Fruit fly (Drosophila melanogaster) whole organism, prepupa: Measurements from ENCODE around the gene PGRP-LD.

ENCODE experiments used
- Blimp-1 ChIP-seq: fragments of 200-800 bp; sonication (Bioruptor generic); optimal IDR thresholded peaks from 3 replicates; lab custom pipeline; 2017; ENCODE audit warnings: missing biosample characterization, missing genetic modification characterization, mild to moderate bottlenecking, moderate library complexity, missing genetic modification reagents
- CG10631 ChIP-seq: fragments of 200-800 bp; sonication (Bioruptor generic); optimal IDR thresholded peaks from 2 replicates; lab custom pipeline; 2016; ENCODE audit warnings: missing biosample characterization, missing genetic modification characterization
- CG10669 ChIP-seq: fragments of 200-800 bp; sonication (Bioruptor generic); optimal IDR thresholded peaks from 3 replicates; lab custom pipeline; 2018; ENCODE audit warnings: missing biosample characterization, mild to moderate bottlenecking, missing genetic modification characterization, moderate library complexity
- CG11294 ChIP-seq: fragments of 200-800 bp; sonication (Bioruptor generic); IDR thresholded peaks from 2 replicates; pipeline ENCODE4 v1.3.6; 2022; ENCODE audit warnings: missing biosample characterization, missing genetic modification characterization
- CG11762 ChIP-seq: fragments of 200-800 bp; sonication (Bioruptor generic); optimal IDR thresholded peaks from 3 replicates; lab custom pipeline; 2016; ENCODE audit warnings: missing biosample characterization, missing genetic modification characterization; ENCODE audit not compliant: insufficient read depth
- CG11902 ChIP-seq: fragments of 200-800 bp; sonication (Bioruptor generic); optimal IDR thresholded peaks from 3 replicates; lab custom pipeline; 2016; ENCODE audit warnings: missing biosample characterization, missing genetic modification characterization
- CG15336 ChIP-seq: fragments of 200-800 bp; sonication (Bioruptor generic); IDR thresholded peaks from 2 replicates; pipeline ENCODE4 v1.3.6; 2022; ENCODE audit warnings: missing biosample characterization, missing genetic modification characterization
- CG16779 ChIP-seq: fragments of 200-800 bp; sonication (Bioruptor generic); optimal IDR thresholded peaks from 3 replicates; lab custom pipeline; 2017; ENCODE audit warnings: missing biosample characterization, mild to moderate bottlenecking, missing genetic modification characterization
- CG3032 ChIP-seq: fragments of 200-800 bp; optimal IDR thresholded peaks from 2 replicates; lab custom pipeline; 2019; ENCODE audit warnings: missing biosample characterization, mild to moderate bottlenecking, missing genetic modification characterization, moderate library complexity
- CG34406 ChIP-seq: fragments of 200-800 bp; sonication (Bioruptor generic); optimal IDR thresholded peaks from 3 replicates; lab custom pipeline; 2016; ENCODE audit warnings: missing biosample characterization, missing genetic modification characterization
- CG4318 ChIP-seq: fragments of 200-800 bp; sonication (Bioruptor generic); optimal IDR thresholded peaks from 3 replicates; lab custom pipeline; 2017; ENCODE audit warnings: missing biosample characterization, mild to moderate bottlenecking, missing genetic modification characterization
- CG6163 ChIP-seq: fragments of 200-800 bp; sonication (Bioruptor generic); IDR thresholded peaks from 3 replicates; pipeline ENCODE4 v1.3.6; 2022; ENCODE audit warnings: missing biosample characterization, missing genetic modification characterization
- CG6792 ChIP-seq: fragments of 200-800 bp; sonication (Bioruptor generic); optimal IDR thresholded peaks from 3 replicates; lab custom pipeline; 2016; ENCODE audit warnings: missing biosample characterization, missing genetic modification characterization
- CG6808 ChIP-seq: fragments of 200-800 bp; sonication (Bioruptor generic); optimal IDR thresholded peaks from 3 replicates; lab custom pipeline; 2017; ENCODE audit warnings: missing biosample characterization, missing genetic modification characterization, mild to moderate bottlenecking, moderate library complexity, missing genetic modification reagents
- CG6854 ChIP-seq: fragments of 200-800 bp; sonication (Bioruptor generic); optimal IDR thresholded peaks from 2 replicates; lab custom pipeline; 2017; ENCODE audit warnings: missing biosample characterization, mild to moderate bottlenecking, missing genetic modification characterization
- CG7368 ChIP-seq: fragments of 200-800 bp; sonication (Bioruptor generic); optimal IDR thresholded peaks from 3 replicates; lab custom pipeline; 2016; ENCODE audit warnings: missing biosample characterization, missing genetic modification characterization
- CG8119 ChIP-seq: fragments of 200-800 bp; sonication (Bioruptor generic); IDR thresholded peaks from 3 replicates; pipeline ENCODE4 v1.3.6; 2022; ENCODE audit warnings: missing biosample characterization, missing genetic modification characterization
- CG8632 ChIP-seq: fragments of 200-800 bp; sonication (Bioruptor generic); optimal IDR thresholded peaks from 3 replicates; lab custom pipeline; 2016; ENCODE audit warnings: missing biosample characterization, missing genetic modification characterization
- Eip75B ChIP-seq: fragments of 200-800 bp; sonication (Bioruptor generic); optimal IDR thresholded peaks from 3 replicates; lab custom pipeline; 2016; ENCODE audit warnings: missing biosample characterization, missing genetic modification characterization
- Eip78C ChIP-seq: fragments of 200-800 bp; sonication (Bioruptor generic); peaks from one replicate; lab custom pipeline; 2016; ENCODE audit warnings: missing biosample characterization, missing genetic modification characterization
- Gug ChIP-seq: fragments of 200-800 bp; sonication (Bioruptor generic); IDR thresholded peaks from 2 replicates; pipeline ENCODE4 v1.3.6; 2022; ENCODE audit warnings: missing biosample characterization, missing genetic modification characterization
- Hr38 ChIP-seq: sonication (Bioruptor generic); optimal IDR thresholded peaks from 2 replicates; lab custom pipeline; 2016; ENCODE audit warnings: missing biosample characterization, missing genetic modification characterization
- Hr39 ChIP-seq: fragments of 200-800 bp; sonication (Bioruptor generic); optimal IDR thresholded peaks from 2 replicates; lab custom pipeline; 2016; ENCODE audit warnings: missing biosample characterization, missing genetic modification characterization
- Hr4 ChIP-seq: fragments of 200-800 bp; sonication (Bioruptor generic); optimal IDR thresholded peaks from 3 replicates; lab custom pipeline; 2016; ENCODE audit warnings: missing biosample characterization, missing genetic modification characterization
- Met ChIP-seq: fragments of 200-800 bp; sonication (Bioruptor generic); optimal IDR thresholded peaks from 3 replicates; lab custom pipeline; 2016; ENCODE audit warnings: missing biosample characterization, missing genetic modification characterization
- OdsH ChIP-seq: fragments of 200-800 bp; sonication (Bioruptor generic); optimal IDR thresholded peaks from 3 replicates; lab custom pipeline; 2016; ENCODE audit warnings: missing biosample characterization, missing genetic modification characterization
- Smox ChIP-seq: fragments of 200-800 bp; sonication (Bioruptor generic); optimal IDR thresholded peaks from 3 replicates; lab custom pipeline; 2016; ENCODE audit warnings: missing biosample characterization, missing genetic modification characterization
- Sox102F ChIP-seq: fragments of 200-800 bp; sonication (Bioruptor generic); optimal IDR thresholded peaks from 2 replicates; lab custom pipeline; 2016; ENCODE audit warnings: missing biosample characterization, mild to moderate bottlenecking, missing genetic modification characterization
- Sox14 ChIP-seq: fragments of 200-800 bp; sonication (Bioruptor generic); optimal IDR thresholded peaks from 3 replicates; lab custom pipeline; 2016; ENCODE audit warnings: missing biosample characterization, missing genetic modification characterization
- achi ChIP-seq: fragments of 200-800 bp; sonication (Bioruptor generic); optimal IDR thresholded peaks from 3 replicates; lab custom pipeline; 2016; ENCODE audit warnings: missing biosample characterization, missing genetic modification characterization
- acj6 ChIP-seq: fragments of 200-800 bp; sonication (Bioruptor generic); optimal IDR thresholded peaks from 3 replicates; lab custom pipeline; 2016; ENCODE audit warnings: missing biosample characterization, missing genetic modification characterization
- cyc ChIP-seq: fragments of 200-800 bp; sonication (Bioruptor generic); optimal IDR thresholded peaks from 3 replicates; lab custom pipeline; 2016; ENCODE audit warnings: missing biosample characterization, missing genetic modification characterization
- dsx ChIP-seq: fragments of 200-800 bp; optimal IDR thresholded peaks from 3 replicates; lab custom pipeline; 2019; ENCODE audit warnings: missing biosample characterization, mild to moderate bottlenecking, missing genetic modification characterization, moderate library complexity; ENCODE audit not compliant: poor library complexity, severe bottlenecking
- eg ChIP-seq: fragments of 200-800 bp; sonication (Bioruptor generic); IDR thresholded peaks from 3 replicates; pipeline ENCODE4 v1.3.6; 2022; ENCODE audit warnings: missing biosample characterization, missing genetic modification characterization
- fkh ChIP-seq: fragments of 200-800 bp; sonication (Bioruptor generic); optimal IDR thresholded peaks from 3 replicates; lab custom pipeline; 2017; ENCODE audit warnings: missing biosample characterization, mild to moderate bottlenecking, missing genetic modification characterization, moderate library complexity
- lz ChIP-seq: fragments of 200-800 bp; sonication (Bioruptor generic); optimal IDR thresholded peaks from 3 replicates; lab custom pipeline; 2016; ENCODE audit warnings: missing biosample characterization, missing genetic modification characterization
- salr ChIP-seq, 2 experiments: fragments of 200-800 bp; sonication (Bioruptor generic); optimal IDR thresholded peaks; 3 replicates each; lab custom pipeline; 2016 to 2018; ENCODE audit warnings: missing biosample characterization in 2 of 2, missing genetic modification characterization in 2 of 2, mild to moderate bottlenecking in 1 of 2
- spab ChIP-seq: fragments of 200-800 bp; sonication (Bioruptor generic); optimal IDR thresholded peaks from 2 replicates; lab custom pipeline; 2017; ENCODE audit warnings: missing biosample characterization, mild to moderate bottlenecking, missing genetic modification characterization, missing genetic modification reagents
- ss ChIP-seq, 2 experiments: fragments of 200-800 bp; sonication (Bioruptor generic); optimal IDR thresholded peaks; 2 replicates in 1 of 2; 3 replicates in 1 of 2; lab custom pipeline; 2017 to 2018; ENCODE audit warnings: mild to moderate bottlenecking in 2 of 2, missing biosample characterization in 2 of 2, missing genetic modification characterization in 2 of 2, moderate library complexity in 1 of 2
- svp ChIP-seq: fragments of 200-800 bp; sonication (Bioruptor generic); peaks from one replicate; lab custom pipeline; 2016; ENCODE audit warnings: missing biosample characterization, missing genetic modification characterization
- topi ChIP-seq: fragments of 200-800 bp; sonication (Bioruptor generic); optimal IDR thresholded peaks from 3 replicates; lab custom pipeline; 2016; ENCODE audit warnings: missing biosample characterization, missing genetic modification characterization

The PGRP-LD gene

DNA sequence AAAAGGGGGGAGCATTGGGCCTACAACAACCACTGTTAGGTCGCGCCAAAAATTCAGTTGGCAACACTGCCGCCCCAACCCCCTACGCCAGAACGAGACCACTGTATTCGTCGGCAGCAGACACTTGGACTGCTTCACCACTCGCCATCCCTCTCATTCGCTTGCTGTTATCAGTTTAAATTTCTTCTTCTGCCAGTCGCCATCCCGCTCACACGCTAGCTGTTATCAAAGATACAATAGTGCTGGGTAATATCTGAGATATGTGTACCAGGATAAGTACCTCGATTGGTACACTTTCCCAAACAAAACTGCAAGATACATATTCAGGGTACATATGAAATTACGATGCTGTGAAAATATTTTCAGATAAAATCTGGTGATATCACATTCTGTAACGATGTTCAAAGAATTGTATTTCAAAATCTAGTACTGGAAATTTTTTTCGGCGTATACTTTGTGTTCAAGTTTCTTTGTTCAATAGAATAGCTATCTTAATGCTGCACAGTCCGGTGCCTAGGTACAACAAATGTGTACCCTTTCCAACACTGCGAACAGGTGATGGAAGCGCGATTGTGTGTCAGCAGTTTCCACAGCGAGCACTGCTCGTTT lies 8.9 kb upstream of the PGRP-LD start (continued):
- peak; percentile 86 for TF ChIP-seq cyc (GFP tag; lab: Kevin White, UChicago)
- no peak for TF ChIP-seq CG10669 (GFP tag; lab: Kevin White, UChicago)
- no peak for TF ChIP-seq CG16779 (tag; lab: Kevin White, UChicago)
- TF ChIP-seq fkh (GFP tag; lab: Kevin White, UChicago), result peak; percentile 47
- peak; percentile 88 for TF ChIP-seq achi
- peak; percentile 96 for TF ChIP-seq Sox14 (GFP tag; lab: Kevin White, UChicago)
- peak; percentile 98 for TF ChIP-seq Eip78C (GFP tag; lab: Kevin White, UChicago)
- peak; percentile 29; the same call in 1 of the 2 replicates for TF ChIP-seq Gug (GFP tag; lab: Robert Waterston, UW)
- TF ChIP-seq topi (GFP tag; lab: Kevin White, UChicago), result peak; percentile 89
- no peak for TF ChIP-seq Smox (GFP tag; lab: Kevin White, UChicago)
- TF ChIP-seq spab, result no peak
- peak; percentile 89 for TF ChIP-seq lz (GFP tag; lab: Kevin White, UChicago)
- no peak for TF ChIP-seq OdsH (GFP tag; lab: Kevin White, UChicago)
- peak; percentile 68 for TF ChIP-seq CG11902
- peak; percentile 86 for TF ChIP-seq CG8632 (GFP tag; lab: Kevin White, UChicago)
- TF ChIP-seq Hr4, result no peak
- TF ChIP-seq CG4318 (GFP tag; lab: Kevin White, UChicago), result no peak
- TF ChIP-seq Hr38 (GFP tag; lab: Kevin White, UChicago), result no peak
- peak; percentile 82 for TF ChIP-seq CG3032
- peak; percentile 93 for TF ChIP-seq svp (GFP tag; lab: Kevin White, UChicago)
- TF ChIP-seq CG6163 (GFP tag; lab: Robert Waterston, UW), result peak; percentile 60; the same call in 2 of the 3 replicates
- TF ChIP-seq Met (GFP tag; lab: Kevin White, UChicago), result no peak
- TF ChIP-seq CG11762, result peak; percentile 80
- peak; percentile 54 for TF ChIP-seq CG6854
- TF ChIP-seq dsx (GFP tag; lab: Kevin White, UChicago), result peak; percentile 78
- peak; percentile 86 for TF ChIP-seq CG10631 (GFP tag; lab: Kevin White, UChicago)
- TF ChIP-seq CG6792 (GFP tag; lab: Kevin White, UChicago), result peak; percentile 85
- TF ChIP-seq Blimp-1 (GFP tag; lab: Kevin White, UChicago), result no peak
- peak; percentile 74 for TF ChIP-seq CG15336 (GFP tag; lab: Robert Waterston, UW)
- TF ChIP-seq eg (GFP tag; lab: Robert Waterston, UW), result peak; percentile 73
- TF ChIP-seq CG6808 (GFP tag; lab: Kevin White, UChicago), result no peak
- TF ChIP-seq Hr39 (GFP tag; lab: Kevin White, UChicago), result peak; percentile 85
- peak; percentile 82 for TF ChIP-seq CG8119 (GFP tag; lab: Robert Waterston, UW)
- TF ChIP-seq salr (GFP tag; optimal IDR thresholded peaks at IDR 0.05; lab: Kevin White, UChicago), result peak in 1 of 2 experiments; percentile 74
- peak; percentile 89 for TF ChIP-seq acj6 (GFP tag; lab: Kevin White, UChicago)
- TF ChIP-seq Sox102F (GFP tag; lab: Kevin White, UChicago), result no peak
- TF ChIP-seq Eip75B, result no peak
- TF ChIP-seq ss (GFP tag; optimal IDR thresholded peaks at IDR 0.05; lab: Kevin White, UChicago), result no peak
- no peak for TF ChIP-seq CG7368 (GFP tag; lab: Kevin White, UChicago)
- peak; percentile 80 for TF ChIP-seq CG34406 (GFP tag; lab: Kevin White, UChicago)

DNA sequence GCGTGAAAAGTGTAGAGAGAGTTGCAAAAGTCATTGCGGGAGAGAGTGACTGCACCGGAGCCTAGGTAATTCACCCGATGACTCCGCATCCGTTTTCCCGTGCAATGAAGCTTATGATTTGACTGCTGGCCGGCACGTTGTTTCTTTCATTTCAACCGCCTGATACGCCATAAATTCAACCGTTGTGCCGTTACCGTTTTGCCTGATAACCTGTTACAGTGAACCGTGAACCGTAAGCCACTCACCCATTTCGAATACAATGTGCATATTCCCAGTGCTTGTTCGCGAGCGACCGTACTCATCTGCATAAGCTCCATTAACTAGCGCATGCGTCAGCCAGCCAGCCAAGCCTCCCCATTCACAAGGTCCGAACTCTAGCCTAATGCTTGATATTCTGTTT lies 5.1 kb upstream of the PGRP-LD start:
- TF ChIP-seq CG8119 (GFP tag; lab: Robert Waterston, UW) (no peak), svp (GFP tag; lab: Kevin White, UChicago) (peak; percentile 98), CG11294 (no peak)
